Fruit fly (Drosophila melanogaster): Measurements from ENCODE around the gene stai.

stai gene

DNA sequence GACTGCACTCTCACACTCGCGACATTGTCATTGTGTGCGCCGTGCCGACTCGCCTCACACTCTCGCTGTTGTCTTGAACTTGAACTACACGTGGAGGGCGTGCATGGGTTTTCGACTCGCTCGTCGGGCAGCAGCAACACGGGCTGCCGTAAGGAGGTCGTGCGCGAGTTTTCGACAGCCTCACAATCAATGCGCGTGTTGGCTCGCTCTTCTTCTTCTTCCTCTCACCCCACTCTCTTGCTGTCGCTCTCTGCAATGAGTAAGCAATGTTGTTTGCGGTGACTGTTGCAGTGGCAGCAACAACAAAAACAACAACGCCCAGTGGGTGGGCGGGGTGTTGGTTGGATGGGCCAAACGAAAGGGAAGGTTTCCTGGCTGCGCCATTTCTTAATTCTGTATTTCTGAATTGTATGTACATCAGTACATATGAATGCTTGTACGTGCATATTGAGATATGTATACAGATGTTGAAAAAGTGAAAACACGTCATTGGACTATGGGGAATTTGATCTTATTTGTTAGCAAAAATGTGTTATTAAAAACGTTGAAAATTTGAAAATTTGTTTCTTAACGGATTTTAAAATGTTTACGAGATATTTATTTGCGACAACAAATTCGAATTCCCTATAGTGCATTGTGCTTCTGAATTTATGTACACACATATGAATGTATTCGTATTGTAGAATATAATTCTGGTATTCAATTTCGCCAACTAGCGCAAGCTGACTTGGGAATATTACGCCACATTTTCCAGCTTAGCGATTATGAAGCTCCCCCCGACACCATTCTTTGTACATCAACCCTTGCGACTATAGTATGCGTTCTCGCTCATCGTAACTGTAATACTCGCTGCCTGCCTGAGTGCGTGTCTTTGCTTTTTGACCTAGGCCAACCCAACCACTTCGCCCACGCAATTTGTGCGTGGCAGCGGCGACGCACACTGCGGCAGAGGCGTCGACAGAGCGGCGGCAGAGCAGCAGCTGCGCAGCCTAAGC is 11.5 kb upstream of the stai start (continued):
- TF ChIP-seq ssp (GFP tag; IDR thresholded peaks at IDR 0.05) (no peak), trem (tag; optimal IDR thresholded peaks at IDR 0.05) (peak; percentile 6), CG12071 (GFP tag; optimal IDR thresholded peaks at IDR 0.05) (no peak), onecut (GFP tag; IDR thresholded peaks at IDR 0.05) (peak; percentile 90), ara (GFP tag; IDR thresholded peaks at IDR 0.05) (peak; percentile 57), knrl (GFP tag; IDR thresholded peaks at IDR 0.05; ENCODE audit: partially characterized antibody) (peak; percentile 50; the same call in 2 of the 3 replicates), salm (tag; optimal IDR thresholded peaks at IDR 0.05) (no peak), CG8290 (GFP tag; optimal IDR thresholded peaks at IDR 0.05) (no peak), CG8290 (tag; optimal IDR thresholded peaks at IDR 0.05) (peak in 1 of 2 experiments; percentile 73), CG16813 (GFP tag; IDR thresholded peaks at IDR 0.05; ENCODE audit: partially characterized antibody) (peak; percentile 44; the same call in 1 of the 3 replicates), CG30020 (tag; optimal IDR thresholded peaks at IDR 0.05) (no peak), sna (GFP tag; IDR thresholded peaks at IDR 0.05; ENCODE audit: partially characterized antibody) (peak; percentile 66), CG2199 (GFP tag; IDR thresholded peaks at IDR 0.05) (peak; percentile 95; the same call in 2 of the 3 replicates), TFAM (GFP tag; optimal IDR thresholded peaks at IDR 0.05) (no peak), CG31388 (GFP tag; optimal IDR thresholded peaks at IDR 0.05) (no peak), Nf-YB (GFP tag; optimal IDR thresholded peaks at IDR 0.05) (no peak), CG4328 (GFP tag; optimal IDR thresholded peaks at IDR 0.05) (peak; percentile 53), GATAe (GFP tag; conservative IDR thresholded peaks at IDR 0.05) (peak; percentile 66; the same call in 1 of the 2 replicates), CG8478 (optimal IDR thresholded peaks at IDR 0.05) (peak; percentile 90), gro (GFP tag; optimal IDR thresholded peaks at IDR 0.05) (peak; percentile 55), eyg (GFP tag; optimal IDR thresholded peaks at IDR 0.05) (no peak), CG33557 (GFP tag; optimal IDR thresholded peaks at IDR 0.05) (peak; percentile 50), CG7372 (GFP tag; IDR thresholded peaks at IDR 0.05) (no peak), CG11093 (GFP tag; IDR thresholded peaks at IDR 0.05) (no peak)

DNA sequence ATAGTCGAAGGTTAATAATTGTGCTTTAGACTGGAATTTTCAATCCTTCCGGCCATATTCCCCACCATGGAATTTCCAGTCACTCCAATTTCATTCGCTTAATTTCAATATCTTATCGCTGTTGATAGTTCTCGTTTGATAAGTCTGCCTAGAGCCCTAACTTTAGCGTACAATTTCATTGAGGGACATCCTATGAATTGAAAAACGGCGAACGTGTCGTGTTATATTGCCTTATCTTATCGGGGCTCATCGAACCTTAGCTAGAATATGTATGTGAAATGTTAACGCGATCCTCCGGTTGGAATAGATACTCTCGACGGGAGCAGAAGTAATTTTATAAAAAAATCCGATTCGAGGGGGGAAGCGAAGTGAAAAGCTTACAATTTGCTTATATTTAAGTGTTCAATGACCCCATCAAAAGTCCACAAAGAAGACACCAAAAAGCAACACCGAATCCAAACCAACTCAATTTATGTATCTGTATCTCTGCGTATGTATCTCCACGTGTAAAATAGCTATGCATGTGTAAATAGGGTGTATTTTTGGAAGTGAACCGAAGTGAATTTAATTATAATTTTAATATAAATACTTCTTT is 10.5 kb upstream of the stai start:
- no peak for TF ChIP-seq gt (GFP tag; IDR thresholded peaks at IDR 0.05)
- no peak for TF ChIP-seq Meics (GFP tag; optimal IDR thresholded peaks at IDR 0.05)
- no peak for TF ChIP-seq CG9797 (GFP tag; optimal IDR thresholded peaks at IDR 0.05)
- no peak for TF ChIP-seq CG3281 (GFP tag; optimal IDR thresholded peaks at IDR 0.05)
- peak; percentile 59 for TF ChIP-seq sd (tag; optimal IDR thresholded peaks at IDR 0.05)
- peak; percentile 61 for TF ChIP-seq grn (GFP tag; optimal IDR thresholded peaks at IDR 0.05)
- TF ChIP-seq Med (GFP tag) = peak; percentile 19
- TF ChIP-seq GATAe (GFP tag; conservative IDR thresholded peaks at IDR 0.05) = peak; percentile 80
- TF ChIP-seq exex (tag; optimal IDR thresholded peaks at IDR 0.05) = peak; percentile 68
- TF ChIP-seq mirr (GFP tag; optimal IDR thresholded peaks at IDR 0.05) = peak; percentile 89
- no peak for TF ChIP-seq CG3065 (GFP tag; optimal IDR thresholded peaks at IDR 0.05)
- no peak for TF ChIP-seq stwl (tag; optimal IDR thresholded peaks at IDR 0.05)
- TF ChIP-seq sens (GFP tag) = peak; percentile 2
- TF ChIP-seq CG12104 (GFP tag; optimal IDR thresholded peaks at IDR 0.05) = no peak

DNA sequence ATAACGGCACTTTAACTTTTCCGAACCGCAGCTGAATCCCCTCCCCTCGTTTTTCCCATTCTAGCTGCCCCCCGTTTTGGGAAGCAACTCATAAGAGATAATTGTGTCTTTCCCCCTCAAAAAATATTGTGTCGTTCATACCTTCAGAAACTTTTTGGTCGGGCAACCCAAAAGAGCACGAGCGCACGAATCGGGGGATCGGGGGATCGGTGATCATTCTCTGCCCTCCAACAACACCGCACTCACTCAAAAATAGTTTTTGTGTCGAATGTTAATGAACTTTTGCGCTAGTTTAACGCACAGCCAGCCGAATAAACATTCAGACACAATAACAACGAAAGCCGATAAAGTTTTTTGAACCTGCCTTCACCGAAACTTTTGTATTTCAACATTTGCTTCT is 9.8 kb upstream of the stai start:
- TF ChIP-seq grau (tag; optimal IDR thresholded peaks at IDR 0.05) = no peak
- TF ChIP-seq Awh (GFP tag; IDR thresholded peaks at IDR 0.05) = no peak
- TF ChIP-seq TFAM (GFP tag; optimal IDR thresholded peaks at IDR 0.05) = no peak
- TF ChIP-seq Dref (GFP tag; IDR thresholded peaks at IDR 0.05) = no peak
- TF ChIP-seq CG34376 (GFP tag; optimal IDR thresholded peaks at IDR 0.05) = peak; percentile 62
- no peak for TF ChIP-seq gfzf (GFP tag; optimal IDR thresholded peaks at IDR 0.05)
- no peak for TF ChIP-seq CG8290 (GFP tag; optimal IDR thresholded peaks at IDR 0.05)
- TF ChIP-seq CG8290 (tag; optimal IDR thresholded peaks at IDR 0.05) = peak in 1 of 2 experiments; percentile 30
- TF ChIP-seq CG12769 (tag; optimal IDR thresholded peaks at IDR 0.05) = peak; percentile 92
- no peak for TF ChIP-seq CG2129 (GFP tag; IDR thresholded peaks at IDR 0.05; ENCODE audit: partially characterized antibody)
- TF ChIP-seq ERR (GFP tag; optimal IDR thresholded peaks at IDR 0.05) = no peak
- TF ChIP-seq E2f1 (GFP tag; IDR thresholded peaks at IDR 0.05) = no peak
- TF ChIP-seq CG42726 (GFP tag; IDR thresholded peaks at IDR 0.05; ENCODE audit: partially characterized antibody) = peak; percentile 56; the same call in 1 of the 2 replicates

Measured in whole organism, embryonic.